In the genomic region with DNA sequence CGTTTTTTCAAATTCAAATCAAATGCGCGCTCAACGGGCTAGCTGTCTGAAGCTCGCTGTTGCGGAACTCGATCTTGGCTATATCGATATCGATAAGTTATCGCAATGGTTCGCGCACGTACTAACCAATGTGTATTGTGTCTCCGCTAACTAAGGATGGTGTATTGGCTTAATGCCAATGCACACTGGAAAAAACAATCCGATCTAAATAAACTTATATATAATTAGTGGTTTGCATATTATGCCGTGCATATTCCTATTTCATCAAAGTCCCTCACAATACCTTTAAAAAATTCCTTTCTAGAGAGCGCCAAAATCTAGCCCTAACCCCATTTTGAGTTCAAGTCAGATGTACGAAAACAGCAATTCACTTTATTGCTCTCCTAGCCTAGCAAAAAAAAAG, we compare ENCODE assay signal across 1 fruit fly cellular context.
TF ChIP-seq lines count a peak whose summit lies in the region.

No protein-coding gene starts in this region.

TF ChIP-seq in whole organism, embryonic, 481 proteins besides CTCF, POLR2A, EP300 and RAD21 (continued from another document and continues in another):
- peak; percentile 17 for TF ChIP-seq dmrt99B (tag; optimal IDR thresholded peaks at IDR 0.05; lab: Kevin White, UChicago)
- peak; percentile 42 for TF ChIP-seq pum (GFP tag; optimal IDR thresholded peaks at IDR 0.05; lab: Kevin White, UChicago)
- peak; percentile 48 for TF ChIP-seq CG15601 (tag; optimal IDR thresholded peaks at IDR 0.05; lab: Kevin White, UChicago)
- no peak for TF ChIP-seq tap (tag; optimal IDR thresholded peaks at IDR 0.05; lab: Kevin White, UChicago)
- no peak for TF ChIP-seq Spps (tag; optimal IDR thresholded peaks at IDR 0.05; lab: Kevin White, UChicago)
- TF ChIP-seq unpg (GFP tag; optimal IDR thresholded peaks at IDR 0.05; lab: Kevin White, UChicago): peak; percentile 50
- TF ChIP-seq CG15073 (GFP tag; optimal IDR thresholded peaks at IDR 0.05; lab: Kevin White, UChicago): no peak
- peak; percentile 3 for TF ChIP-seq CG12071 (GFP tag; optimal IDR thresholded peaks at IDR 0.05; lab: Kevin White, UChicago)
- peak; percentile 67 for TF ChIP-seq dysf (GFP tag; IDR thresholded peaks at IDR 0.05; lab: Robert Waterston, UW)
- peak; percentile 28 for TF ChIP-seq az2 (GFP tag; optimal IDR thresholded peaks at IDR 0.05; lab: Kevin White, UChicago)
- TF ChIP-seq CG9215 (GFP tag; IDR thresholded peaks at IDR 0.05; lab: Robert Waterston, UW): no peak
- no peak for TF ChIP-seq schlank (tag; optimal IDR thresholded peaks at IDR 0.05; lab: Kevin White, UChicago)
- peak; percentile 31; the same call in 1 of the 3 replicates for TF ChIP-seq Doc3 (GFP tag; IDR thresholded peaks at IDR 0.05; lab: Robert Waterston, UW; ENCODE audit: partially characterized antibody)
- peak; percentile 47; the same call in 2 of the 3 replicates for TF ChIP-seq zfh1 (GFP tag; IDR thresholded peaks at IDR 0.05; lab: Robert Waterston, UW)
- TF ChIP-seq Adf1 (GFP tag; IDR thresholded peaks at IDR 0.05; lab: Robert Waterston, UW): 0 out of 2 replicates have a peak, but pooled peaks have one; percentile 11
- no peak for TF ChIP-seq tup (GFP tag; optimal IDR thresholded peaks at IDR 0.05; lab: Kevin White, UChicago)
- TF ChIP-seq org-1 (GFP tag; optimal IDR thresholded peaks at IDR 0.05; lab: Kevin White, UChicago): peak; percentile 12
- TF ChIP-seq Elba2 (GFP tag; optimal IDR thresholded peaks at IDR 0.05; lab: Kevin White, UChicago): no peak
- no peak for TF ChIP-seq CG8944 (GFP tag; optimal IDR thresholded peaks at IDR 0.05; lab: Kevin White, UChicago)
- peak; percentile 82 for TF ChIP-seq CG15514 (GFP tag; optimal IDR thresholded peaks at IDR 0.05; lab: Kevin White, UChicago)
- TF ChIP-seq CG30020 (tag; optimal IDR thresholded peaks at IDR 0.05; lab: Kevin White, UChicago): peak; percentile 0
- no peak for TF ChIP-seq CG11093 (GFP tag; IDR thresholded peaks at IDR 0.05; lab: Robert Waterston, UW)
- no peak for TF ChIP-seq CG15696 (tag; optimal IDR thresholded peaks at IDR 0.05; lab: Kevin White, UChicago)
- peak; percentile 75; the same call in 1 of the 2 replicates for TF ChIP-seq tna (GFP tag; IDR thresholded peaks at IDR 0.05; lab: Robert Waterston, UW; ENCODE audit: partially characterized antibody)
- TF ChIP-seq h (optimal IDR thresholded peaks at IDR 0.05; lab: Kevin White, UChicago): no peak
- peak; percentile 52 for TF ChIP-seq Sin3A (optimal IDR thresholded peaks at IDR 0.05; lab: Kevin White, UChicago)
- no peak for TF ChIP-seq CG13296 (GFP tag; optimal IDR thresholded peaks at IDR 0.05; lab: Kevin White, UChicago)
- no peak for TF ChIP-seq CG9876 (GFP tag; optimal IDR thresholded peaks at IDR 0.05; lab: Kevin White, UChicago)
- 0 out of 3 replicates have a peak, but pooled peaks have one; percentile 15 for TF ChIP-seq CG7357 (GFP tag; IDR thresholded peaks at IDR 0.05; lab: Robert Waterston, UW)
- TF ChIP-seq tx (GFP tag; optimal IDR thresholded peaks at IDR 0.05; lab: Kevin White, UChicago): no peak
- TF ChIP-seq zen2 (GFP tag; IDR thresholded peaks at IDR 0.05; lab: Robert Waterston, UW; ENCODE audit: partially characterized antibody): no peak
- peak; percentile 27 for TF ChIP-seq CG10654 (GFP tag; optimal IDR thresholded peaks at IDR 0.05; lab: Kevin White, UChicago)
- peak; percentile 87 for TF ChIP-seq CG1603 (tag; optimal IDR thresholded peaks at IDR 0.05; lab: Kevin White, UChicago)
- TF ChIP-seq slbo (GFP tag; IDR thresholded peaks at IDR 0.05; lab: Robert Waterston, UW): peak; percentile 74
- TF ChIP-seq MESR4 (GFP tag; optimal IDR thresholded peaks at IDR 0.05; lab: Kevin White, UChicago): peak; percentile 4
- no peak for TF ChIP-seq CG10543 (GFP tag; optimal IDR thresholded peaks at IDR 0.05; lab: Kevin White, UChicago)
- TF ChIP-seq CG2120 (GFP tag; optimal IDR thresholded peaks at IDR 0.05; lab: Kevin White, UChicago): peak; percentile 57
- TF ChIP-seq kay (GFP tag; optimal IDR thresholded peaks at IDR 0.05; lab: Kevin White, UChicago): peak; percentile 9
- TF ChIP-seq CG12659 (GFP tag; optimal IDR thresholded peaks at IDR 0.05; lab: Kevin White, UChicago): peak; percentile 57
- peak; percentile 40 for TF ChIP-seq Max (GFP tag; optimal IDR thresholded peaks at IDR 0.05; lab: Kevin White, UChicago)
- no peak for TF ChIP-seq Six4 (GFP tag; optimal IDR thresholded peaks at IDR 0.05; lab: Kevin White, UChicago)
- TF ChIP-seq CG9932 (GFP tag; IDR thresholded peaks at IDR 0.05; lab: Robert Waterston, UW): peak; percentile 81
- 0 out of 2 replicates have a peak, but pooled peaks have one; percentile 34 for TF ChIP-seq cas (GFP tag; IDR thresholded peaks at IDR 0.05; lab: Robert Waterston, UW)
- no peak for TF ChIP-seq ab (GFP tag; optimal IDR thresholded peaks at IDR 0.05; lab: Kevin White, UChicago)
- TF ChIP-seq fu2 (GFP tag; optimal IDR thresholded peaks at IDR 0.05; lab: Kevin White, UChicago): no peak
- TF ChIP-seq CG17802 (tag; optimal IDR thresholded peaks at IDR 0.05; lab: Kevin White, UChicago): no peak
- peak; percentile 12; the same call in 1 of the 3 replicates for TF ChIP-seq Mrtf (GFP tag; IDR thresholded peaks at IDR 0.05; lab: Robert Waterston, UW)
- peak; percentile 63 for TF ChIP-seq lab (GFP tag; optimal IDR thresholded peaks at IDR 0.05; lab: Kevin White, UChicago)
- TF ChIP-seq CG1529 (GFP tag; optimal IDR thresholded peaks at IDR 0.05; lab: Kevin White, UChicago): no peak
- TF ChIP-seq hth (optimal IDR thresholded peaks at IDR 0.05; lab: Kevin White, UChicago): no peak
- TF ChIP-seq vfl (GFP tag; optimal IDR thresholded peaks at IDR 0.05; lab: Kevin White, UChicago): peak; percentile 53
- TF ChIP-seq CG10959 (GFP tag; IDR thresholded peaks at IDR 0.05; lab: Robert Waterston, UW): no peak
- no peak for TF ChIP-seq CG1792 (GFP tag; optimal IDR thresholded peaks at IDR 0.05; lab: Kevin White, UChicago)
- no peak for TF ChIP-seq CG9437 (GFP tag; optimal IDR thresholded peaks at IDR 0.05; lab: Kevin White, UChicago)
- no peak for TF ChIP-seq cwo (GFP tag; optimal IDR thresholded peaks at IDR 0.05; lab: Kevin White, UChicago)
- TF ChIP-seq grn (GFP tag; optimal IDR thresholded peaks at IDR 0.05; lab: Kevin White, UChicago): no peak
- TF ChIP-seq CG16815 (GFP tag; optimal IDR thresholded peaks at IDR 0.05; lab: Kevin White, UChicago): no peak
- TF ChIP-seq ham (GFP tag; IDR thresholded peaks at IDR 0.05; lab: Robert Waterston, UW): no peak
- TF ChIP-seq MTF-1 (GFP tag; optimal IDR thresholded peaks at IDR 0.05; lab: Kevin White, UChicago; ENCODE audit: borderline replicate concordance): no peak
- TF ChIP-seq CG6854 (GFP tag; optimal IDR thresholded peaks at IDR 0.05; lab: Kevin White, UChicago): no peak
- 0 out of 2 replicates have a peak, but pooled peaks have one; percentile 26 for TF ChIP-seq danr (GFP tag; IDR thresholded peaks at IDR 0.05; lab: Robert Waterston, UW)
- no peak for TF ChIP-seq CG4617 (GFP tag; optimal IDR thresholded peaks at IDR 0.05; lab: Kevin White, UChicago; ENCODE audit: borderline replicate concordance)
- no peak for TF ChIP-seq crc (GFP tag; optimal IDR thresholded peaks at IDR 0.05; lab: Kevin White, UChicago)
- TF ChIP-seq CG18764 (GFP tag; optimal IDR thresholded peaks at IDR 0.05; lab: Kevin White, UChicago): peak; percentile 18
- peak; percentile 55 for TF ChIP-seq ranshi (GFP tag; IDR thresholded peaks at IDR 0.05; lab: Robert Waterston, UW)
- no peak for TF ChIP-seq Lim3 (GFP tag; IDR thresholded peaks at IDR 0.05; lab: Robert Waterston, UW)
- no peak for TF ChIP-seq CG4360 (GFP tag; IDR thresholded peaks at IDR 0.05; lab: Robert Waterston, UW)
- TF ChIP-seq CG13287 (GFP tag; IDR thresholded peaks at IDR 0.05; lab: Robert Waterston, UW; ENCODE audit: partially characterized antibody): peak; percentile 81
- no peak for TF ChIP-seq tll (GFP tag; optimal IDR thresholded peaks at IDR 0.05; lab: Kevin White, UChicago)
- TF ChIP-seq pnt (GFP tag; optimal IDR thresholded peaks at IDR 0.05; lab: Kevin White, UChicago): peak; percentile 35
- peak; percentile 86 for TF ChIP-seq pita (GFP tag; optimal IDR thresholded peaks at IDR 0.05; lab: Kevin White, UChicago)
- TF ChIP-seq E2f2 (GFP tag; IDR thresholded peaks at IDR 0.05; lab: Robert Waterston, UW): peak; percentile 99
- TF ChIP-seq fd64A (GFP tag; optimal IDR thresholded peaks at IDR 0.05; lab: Kevin White, UChicago): no peak
- TF ChIP-seq CG1024 (GFP tag; IDR thresholded peaks at IDR 0.05; lab: Robert Waterston, UW): peak; percentile 52; the same call in 1 of the 2 replicates
- peak; percentile 1 for TF ChIP-seq CG10462 (GFP tag; optimal IDR thresholded peaks at IDR 0.05; lab: Kevin White, UChicago)
- peak; percentile 18 for TF ChIP-seq CG8388 (GFP tag; optimal IDR thresholded peaks at IDR 0.05; lab: Kevin White, UChicago)
- peak; percentile 26; the same call in 1 of the 2 replicates for TF ChIP-seq CG6272 (GFP tag; IDR thresholded peaks at IDR 0.05; lab: Robert Waterston, UW)
- peak; percentile 61 for TF ChIP-seq CoRest (tag; optimal IDR thresholded peaks at IDR 0.05; lab: Kevin White, UChicago)
- peak; percentile 62; the same call in 1 of the 3 replicates for TF ChIP-seq CG14860 (GFP tag; IDR thresholded peaks at IDR 0.05; lab: Robert Waterston, UW; ENCODE audit: partially characterized antibody)
- TF ChIP-seq mam (GFP tag; optimal IDR thresholded peaks at IDR 0.05; lab: Kevin White, UChicago): peak; percentile 48
- TF ChIP-seq ftz-f1 (GFP tag; optimal IDR thresholded peaks at IDR 0.05; lab: Kevin White, UChicago): peak; percentile 18
- peak; percentile 54; the same call in 2 of the 3 replicates for TF ChIP-seq CG11560 (tag; IDR thresholded peaks at IDR 0.05; lab: Robert Waterston, UW)
- peak; percentile 43 for TF ChIP-seq CrebB (tag; optimal IDR thresholded peaks at IDR 0.05; lab: Kevin White, UChicago)
- TF ChIP-seq trh (GFP tag; optimal IDR thresholded peaks at IDR 0.05; lab: Kevin White, UChicago): no peak
- peak; percentile 49 for TF ChIP-seq CG2678 (tag; optimal IDR thresholded peaks at IDR 0.05; lab: Kevin White, UChicago)
- TF ChIP-seq tin (GFP tag; optimal IDR thresholded peaks at IDR 0.05; lab: Kevin White, UChicago): peak; percentile 44
- TF ChIP-seq CG18262 (tag; optimal IDR thresholded peaks at IDR 0.05; lab: Kevin White, UChicago): peak; percentile 24
- TF ChIP-seq Neu2 (GFP tag; optimal IDR thresholded peaks at IDR 0.05; lab: Kevin White, UChicago; ENCODE audit: borderline replicate concordance): no peak
- peak; percentile 25 for TF ChIP-seq ind (GFP tag; optimal IDR thresholded peaks at IDR 0.05; lab: Kevin White, UChicago)
- peak; percentile 50 for TF ChIP-seq H2.0 (GFP tag; IDR thresholded peaks at IDR 0.05; lab: Robert Waterston, UW)
- TF ChIP-seq Dp (GFP tag; optimal IDR thresholded peaks at IDR 0.05; lab: Kevin White, UChicago): peak; percentile 95
- TF ChIP-seq HLH3B (GFP tag; IDR thresholded peaks at IDR 0.05; lab: Robert Waterston, UW): peak; percentile 53
- TF ChIP-seq CG32532 (GFP tag; IDR thresholded peaks at IDR 0.05; lab: Robert Waterston, UW): peak; percentile 74; the same call in 1 of the 2 replicates
- no peak for TF ChIP-seq CG10431 (GFP tag; optimal IDR thresholded peaks at IDR 0.05; lab: Kevin White, UChicago)
- peak; percentile 44 for TF ChIP-seq CG30403 (GFP tag; optimal IDR thresholded peaks at IDR 0.05; lab: Kevin White, UChicago)
- TF ChIP-seq dpn (GFP tag; optimal IDR thresholded peaks at IDR 0.05; lab: Kevin White, UChicago): peak; percentile 45 to 65
- TF ChIP-seq grau (tag; optimal IDR thresholded peaks at IDR 0.05; lab: Kevin White, UChicago): peak; percentile 51
- TF ChIP-seq CG9817 (tag; optimal IDR thresholded peaks at IDR 0.05; lab: Kevin White, UChicago): peak; percentile 12
- TF ChIP-seq Fer1 (GFP tag; optimal IDR thresholded peaks at IDR 0.05; lab: Kevin White, UChicago): peak; percentile 43
- TF ChIP-seq eve (GFP tag; optimal IDR thresholded peaks at IDR 0.05; lab: Kevin White, UChicago): no peak
- peak; percentile 52; the same call in 1 of the 2 replicates for TF ChIP-seq CG14014 (GFP tag; IDR thresholded peaks at IDR 0.05; lab: Robert Waterston, UW)
- peak; percentile 19; the same call in 1 of the 2 replicates for TF ChIP-seq CG10366 (GFP tag; IDR thresholded peaks at IDR 0.05; lab: Robert Waterston, UW)
- peak; percentile 35 for TF ChIP-seq jumu (GFP tag; optimal IDR thresholded peaks at IDR 0.05; lab: Kevin White, UChicago)
- TF ChIP-seq ems (GFP tag; optimal IDR thresholded peaks at IDR 0.05; lab: Kevin White, UChicago): peak; percentile 57
- no peak for TF ChIP-seq dati (GFP tag; IDR thresholded peaks at IDR 0.05; lab: Robert Waterston, UW)
- TF ChIP-seq CG17612 (GFP tag; IDR thresholded peaks at IDR 0.05; lab: Robert Waterston, UW): no peak
- no peak; the same call in 2 of the 3 replicates for TF ChIP-seq B-H1 (GFP tag; IDR thresholded peaks at IDR 0.05; lab: Robert Waterston, UW)
- peak; percentile 56 for TF ChIP-seq gem (tag; optimal IDR thresholded peaks at IDR 0.05; lab: Kevin White, UChicago)
- TF ChIP-seq CG16863 (GFP tag; optimal IDR thresholded peaks at IDR 0.05; lab: Kevin White, UChicago): peak; percentile 18
- TF ChIP-seq CG34224 (GFP tag; IDR thresholded peaks at IDR 0.05; lab: Robert Waterston, UW; ENCODE audit: partially characterized antibody): peak; percentile 70
- peak; percentile 55 for TF ChIP-seq Dip3 (GFP tag; optimal IDR thresholded peaks at IDR 0.05; lab: Kevin White, UChicago)
- peak; percentile 29 for TF ChIP-seq zen (tag; optimal IDR thresholded peaks at IDR 0.05; lab: Kevin White, UChicago)
- no peak for TF ChIP-seq ttk (GFP tag; IDR thresholded peaks at IDR 0.05; lab: Robert Waterston, UW)
- peak; percentile 53; the same call in 2 of the 3 replicates for TF ChIP-seq CG11695 (GFP tag; IDR thresholded peaks at IDR 0.05; lab: Robert Waterston, UW)
- TF ChIP-seq CG17186 (GFP tag; optimal IDR thresholded peaks at IDR 0.05; lab: Kevin White, UChicago): peak; percentile 93
- no peak; the same call in 1 of the 2 replicates for TF ChIP-seq GATAe (GFP tag; conservative IDR thresholded peaks at IDR 0.05; lab: Robert Waterston, UW)
- TF ChIP-seq Ptx1 (GFP tag; IDR thresholded peaks at IDR 0.05; lab: Robert Waterston, UW): peak; percentile 50
- TF ChIP-seq CG16779 (GFP tag; IDR thresholded peaks at IDR 0.05; lab: Robert Waterston, UW): 0 out of 2 replicates have a peak, but pooled peaks have one; percentile 32
- no peak for TF ChIP-seq bab2 (GFP tag; optimal IDR thresholded peaks at IDR 0.05; lab: Kevin White, UChicago)
- TF ChIP-seq wdn (GFP tag; IDR thresholded peaks at IDR 0.05; lab: Robert Waterston, UW): peak; percentile 48; the same call in 1 of the 2 replicates
- TF ChIP-seq Dbx (GFP tag; IDR thresholded peaks at IDR 0.05; lab: Robert Waterston, UW): peak; percentile 65; the same call in 2 of the 3 replicates
- no peak for TF ChIP-seq Gsc (GFP tag; IDR thresholded peaks at IDR 0.05; lab: Robert Waterston, UW)
- peak; percentile 78 for TF ChIP-seq bbx (GFP tag; IDR thresholded peaks at IDR 0.05; lab: Robert Waterston, UW; ENCODE audit: partially characterized antibody)
